Worm (Caenorhabditis elegans): ENCODE data around the gene clk-1.

DNA sequence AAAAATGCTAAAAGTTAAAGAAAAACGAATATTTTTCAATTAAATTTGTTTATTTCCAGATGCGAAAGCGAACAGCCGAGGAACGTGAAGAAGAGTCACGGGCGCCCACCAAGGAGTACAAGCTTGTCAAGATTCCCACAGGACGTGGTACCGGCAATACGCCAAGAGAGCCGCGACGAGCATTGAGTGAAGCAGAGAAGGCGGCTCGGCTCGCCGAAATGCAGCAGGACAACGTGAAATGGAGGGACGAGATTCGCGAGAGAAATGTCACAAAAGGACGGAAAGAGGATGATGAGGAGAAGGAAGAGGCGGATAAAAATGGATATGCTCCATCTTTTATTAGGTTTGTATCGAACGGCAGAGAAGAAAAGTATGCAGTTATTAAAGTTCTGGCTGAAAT, 32.7 kb downstream of the clk-1 start:
- TF ChIP-seq zag-1 (tag; optimal IDR thresholded peaks at IDR 0.05) (no peak), spr-1 (tag; optimal IDR thresholded peaks at IDR 0.05) (no peak)
